Worm (Caenorhabditis elegans) whole organism, L1 larva: Measurements from ENCODE around the gene cfim-2.

Source experiments
- C16A3.4 ChIP-seq: fragments of 150-350 bp; optimal IDR thresholded peaks from 2 replicates; lab custom pipeline; 2014; ENCODE audit warnings: missing biosample characterization, missing genetic modification characterization
- F16B12.6 ChIP-seq: fragments of 150-350 bp; optimal IDR thresholded peaks from 2 replicates; lab custom pipeline; 2014; ENCODE audit warnings: missing biosample characterization, missing genetic modification characterization
- Y116A8C.19 ChIP-seq: sonication (generic microtip); optimal IDR thresholded peaks from 2 replicates; lab custom pipeline; 2016; ENCODE audit warnings: missing compliant biosample characterization, missing genetic modification characterization, borderline replicate concordance
- aha-1 ChIP-seq: fragments of 150-350 bp; optimal IDR thresholded peaks from 2 replicates; lab custom pipeline; 2014; ENCODE audit warnings: missing biosample characterization, missing genetic modification characterization
- ceh-88 ChIP-seq: fragments of 200-800 bp; sonication (Bioruptor generic); IDR thresholded peaks from 2 replicates; pipeline ENCODE4 v1.3.6; 2022; ENCODE audit warnings: missing genetic modification characterization, missing compliant biosample characterization
- ceh-90 ChIP-seq: sonication (generic microtip); optimal IDR thresholded peaks from 2 replicates; lab custom pipeline; 2016; ENCODE audit warnings: missing genetic modification characterization, missing compliant biosample characterization
- ces-1 ChIP-seq: fragments of 150-350 bp; optimal IDR thresholded peaks from 2 replicates; lab custom pipeline; 2014; ENCODE audit warnings: missing biosample characterization, missing genetic modification reagents, missing genetic modification characterization
- efl-1 ChIP-seq, 4 experiments: fragments of 150-350 bp; optimal IDR thresholded peaks in 3 of 4; peaks in 1 of 4; 1 replicate in 1 of 4; 2 replicates in 3 of 4; lab custom pipeline; 2014; ENCODE audit warnings: missing biosample characterization in 2 of 4, missing genetic modification characterization in 2 of 4, missing genetic modification reagents in 2 of 4
- egl-13 ChIP-seq: sonication (generic microtip); optimal IDR thresholded peaks from 2 replicates; lab custom pipeline; 2016; ENCODE audit warnings: missing genotype, missing genetic modification reagents, missing genetic modification characterization, missing compliant biosample characterization
- egl-27 ChIP-seq, 2 experiments: fragments of 150-350 bp in 1 of 2; sonication (generic microtip); optimal IDR thresholded peaks; 3 replicates each; lab custom pipeline; 2017 to 2018; ENCODE audit warnings: missing biosample characterization in 2 of 2, missing genetic modification characterization in 2 of 2, missing genetic modification reagents in 2 of 2
- elt-2 ChIP-seq: sonication (generic microtip); optimal IDR thresholded peaks from 2 replicates; lab custom pipeline; 2016; ENCODE audit warnings: missing genetic modification characterization, mild to moderate bottlenecking, inconsistent platforms, missing compliant biosample characterization, missing genetic modification reagents
- fkh-4 ChIP-seq: sonication (generic microtip); optimal IDR thresholded peaks from 2 replicates; lab custom pipeline; 2016; ENCODE audit warnings: missing compliant biosample characterization, missing genetic modification characterization, borderline replicate concordance
- fkh-8 ChIP-seq: sonication (generic microtip); optimal IDR thresholded peaks from 2 replicates; lab custom pipeline; 2016; ENCODE audit warnings: mild to moderate bottlenecking, missing genetic modification characterization, missing compliant biosample characterization
- fos-1 ChIP-seq: fragments of 150-350 bp; optimal IDR thresholded peaks from 2 replicates; lab custom pipeline; 2014; ENCODE audit warnings: missing biosample characterization, missing genetic modification characterization
- grh-1 ChIP-seq: fragments of 200-800 bp; sonication (Bioruptor generic); IDR thresholded peaks from 2 replicates; pipeline ENCODE4 v1.3.6; 2022; ENCODE audit warnings: missing genetic modification reagents, missing genetic modification characterization, missing compliant biosample characterization
- hlh-17 ChIP-seq: fragments of 200-800 bp; sonication (Bioruptor generic); optimal IDR thresholded peaks from 2 replicates; lab custom pipeline; 2018; ENCODE audit warnings: missing genetic modification characterization, mild to moderate bottlenecking, missing compliant biosample characterization, moderate library complexity, borderline replicate concordance
- hlh-4 ChIP-seq: sonication (generic microtip); optimal IDR thresholded peaks from 2 replicates; lab custom pipeline; 2016; ENCODE audit warnings: mild to moderate bottlenecking, missing genetic modification characterization, missing compliant biosample characterization
- irx-1 ChIP-seq: sonication (generic microtip); optimal IDR thresholded peaks from 2 replicates; lab custom pipeline; 2016; ENCODE audit warnings: missing genetic modification characterization, missing compliant biosample characterization
- isw-1 ChIP-seq: fragments of 200-800 bp; sonication (Bioruptor generic); IDR thresholded peaks from 2 replicates; pipeline ENCODE4 v1.3.6; 2022; ENCODE audit warnings: missing genetic modification characterization, missing compliant biosample characterization
- jun-1 ChIP-seq: fragments of 150-350 bp; optimal IDR thresholded peaks from 2 replicates; lab custom pipeline; 2014; ENCODE audit warnings: missing biosample characterization, missing genetic modification reagents, missing genetic modification characterization
- lin-14 ChIP-seq: fragments of 200-800 bp; sonication (Bioruptor generic); optimal IDR thresholded peaks from 2 replicates; lab custom pipeline; 2018; ENCODE audit warnings: mild to moderate bottlenecking, missing genetic modification characterization, moderate library complexity, missing compliant biosample characterization
- lin-15B ChIP-seq: fragments of 150-350 bp; sonication (generic microtip); optimal IDR thresholded peaks from 3 replicates; lab custom pipeline; 2014; ENCODE audit warnings: missing biosample characterization, missing genetic modification characterization
- lin-35 ChIP-seq, 2 experiments: fragments of 150-350 bp; optimal IDR thresholded peaks; 2 replicates each; lab custom pipeline; 2014; ENCODE audit warnings: missing biosample characterization in 2 of 2, missing genetic modification characterization in 2 of 2, missing genetic modification reagents in 2 of 2
- lsy-2 ChIP-seq, 2 experiments: fragments of 150-350 bp; optimal IDR thresholded peaks; 2 replicates each; lab custom pipeline; 2014; ENCODE audit warnings: missing biosample characterization in 2 of 2, missing genetic modification characterization in 2 of 2
- mab-9 ChIP-seq: fragments of 200-800 bp; sonication (Bioruptor generic); IDR thresholded peaks from 2 replicates; pipeline ENCODE4 v1.3.6; 2022; ENCODE audit warnings: missing genetic modification reagents, missing genetic modification characterization, missing compliant biosample characterization
- mdl-1 ChIP-seq, 2 experiments: fragments of 150-350 bp; optimal IDR thresholded peaks; 2 replicates each; lab custom pipeline; 2014 to 2017; ENCODE audit warnings: missing biosample characterization in 2 of 2, missing genetic modification characterization in 2 of 2, inconsistent platforms in 1 of 2
- mef-2 ChIP-seq: fragments of 150-350 bp; optimal IDR thresholded peaks from 2 replicates; lab custom pipeline; 2014; ENCODE audit warnings: missing biosample characterization, missing genetic modification characterization
- mep-1 ChIP-seq: fragments of 150-350 bp; optimal IDR thresholded peaks from 2 replicates; lab custom pipeline; 2014; ENCODE audit warnings: missing biosample characterization, missing genetic modification characterization
- nhr-11 ChIP-seq: fragments of 150-350 bp; optimal IDR thresholded peaks from 2 replicates; lab custom pipeline; 2014; ENCODE audit warnings: missing biosample characterization, missing genetic modification characterization
- nhr-12 ChIP-seq: sonication (generic microtip); optimal IDR thresholded peaks from 2 replicates; lab custom pipeline; 2017; ENCODE audit warnings: missing biosample characterization, missing genetic modification characterization
- nhr-19 ChIP-seq: fragments of 200-800 bp; sonication (Bioruptor generic); conservative IDR thresholded peaks from 2 replicates; pipeline ENCODE4 v1.3.6; 2022; ENCODE audit warnings: missing genetic modification characterization, missing compliant biosample characterization
- nhr-76 ChIP-seq: sonication (generic microtip); optimal IDR thresholded peaks from 2 replicates; lab custom pipeline; 2017; ENCODE audit warnings: missing biosample characterization, missing genetic modification characterization
- nhr-77 ChIP-seq: fragments of 150-350 bp; optimal IDR thresholded peaks from 2 replicates; lab custom pipeline; 2014; ENCODE audit warnings: missing biosample characterization, missing genetic modification characterization
- nhr-84 ChIP-seq: sonication (generic microtip); optimal IDR thresholded peaks from 2 replicates; lab custom pipeline; 2017; ENCODE audit warnings: missing biosample characterization, missing genetic modification characterization
- pag-3 ChIP-seq: sonication (generic microtip); optimal IDR thresholded peaks from 2 replicates; lab custom pipeline; 2017; ENCODE audit warnings: missing genetic modification characterization, mild to moderate bottlenecking, missing compliant biosample characterization, antibody characterized with exemption, borderline replicate concordance; ENCODE audit not compliant: insufficient read depth
- pqm-1 ChIP-seq: sonication (generic microtip); optimal IDR thresholded peaks from 3 replicates; lab custom pipeline; 2017; ENCODE audit warnings: missing biosample characterization, missing genetic modification characterization
- rnt-1 ChIP-seq: sonication (generic microtip); optimal IDR thresholded peaks from 2 replicates; lab custom pipeline; 2016; ENCODE audit warnings: mild to moderate bottlenecking, missing genetic modification characterization, moderate library complexity, missing compliant biosample characterization
- skn-1 ChIP-seq: fragments of 150-350 bp; optimal IDR thresholded peaks from 2 replicates; lab custom pipeline; 2014; ENCODE audit warnings: missing biosample characterization, missing genetic modification characterization
- sox-4 ChIP-seq: sonication (generic microtip); optimal IDR thresholded peaks from 2 replicates; lab custom pipeline; 2016; ENCODE audit warnings: missing genetic modification characterization, missing compliant biosample characterization
- sptf-1 ChIP-seq: fragments of 150-350 bp; optimal IDR thresholded peaks from 2 replicates; lab custom pipeline; 2014; ENCODE audit warnings: missing biosample characterization, missing genetic modification characterization
- sup-37 ChIP-seq: fragments of 200-800 bp; sonication (Bioruptor generic); optimal IDR thresholded peaks from 2 replicates; lab custom pipeline; 2018; ENCODE audit warnings: mild to moderate bottlenecking, missing genetic modification characterization, missing compliant biosample characterization
- swsn-7 ChIP-seq: sonication (generic microtip); optimal IDR thresholded peaks from 2 replicates; lab custom pipeline; 2016; ENCODE audit warnings: missing genetic modification characterization, missing compliant biosample characterization
- tlp-1 ChIP-seq: fragments of 150-350 bp; optimal IDR thresholded peaks from 2 replicates; lab custom pipeline; 2014; ENCODE audit warnings: missing biosample characterization, missing genetic modification characterization
- unc-130 ChIP-seq: fragments of 150-350 bp; optimal IDR thresholded peaks from 2 replicates; lab custom pipeline; 2017; ENCODE audit warnings: missing biosample characterization, missing genetic modification characterization, inconsistent platforms
- unc-86 ChIP-seq: sonication (generic microtip); optimal IDR thresholded peaks from 2 replicates; lab custom pipeline; 2016; ENCODE audit warnings: missing genetic modification characterization, missing compliant biosample characterization
- unc-98 ChIP-seq: fragments of 200-800 bp; sonication (Bioruptor generic); IDR thresholded peaks from 2 replicates; pipeline ENCODE4 v1.3.6; 2022; ENCODE audit warnings: missing genetic modification characterization, missing compliant biosample characterization
- zip-4 ChIP-seq: fragments of 200-800 bp; sonication (Bioruptor generic); optimal IDR thresholded peaks from 2 replicates; lab custom pipeline; 2018; ENCODE audit warnings: mild to moderate bottlenecking, missing genetic modification characterization, moderate library complexity, missing compliant biosample characterization

cfim-2 gene

DNA sequence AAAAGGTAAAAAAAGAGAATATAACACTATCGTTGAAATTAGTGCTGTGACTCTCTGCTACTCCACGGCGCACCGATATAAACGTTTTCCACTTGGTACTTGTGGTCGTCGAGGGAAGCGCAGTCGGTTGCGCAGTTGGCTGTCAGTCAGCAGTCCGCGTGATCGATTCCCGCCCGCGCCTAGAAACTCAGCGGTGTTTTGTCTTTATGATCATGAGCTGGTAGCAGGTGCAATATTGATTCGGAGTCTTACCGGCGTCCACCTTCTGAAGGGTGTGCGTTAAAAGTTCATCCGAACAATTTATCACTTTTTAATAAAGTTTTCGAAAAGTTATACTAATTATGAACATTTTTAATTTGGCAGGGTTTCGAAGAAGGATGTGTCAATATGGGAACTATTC lies 969 bp downstream of the cfim-2 start (continued):
- TF ChIP-seq fkh-8 (tag; lab: Kevin White, UChicago) (peak; percentile 65), sup-37 (GFP tag; lab: Kevin White, UChicago) (peak; percentile 49), mef-2 (no peak), lsy-2 (tag; optimal IDR thresholded peaks at IDR 0.05; lab: Kevin White, UChicago) (peak; percentile 58 to 72), fkh-4 (tag; lab: Kevin White, UChicago) (no peak), mab-9 (GFP tag; lab: Robert Waterston, UW) (no peak), egl-13 (no peak), unc-98 (GFP tag; lab: Robert Waterston, UW) (peak; percentile 48; the same call in 1 of the 2 replicates), fos-1 (tag; lab: Kevin White, UChicago) (peak; percentile 64), hlh-17 (GFP tag; lab: Kevin White, UChicago) (no peak), nhr-19 (GFP tag; lab: Robert Waterston, UW) (peak; percentile 74), swsn-7 (tag; lab: Kevin White, UChicago) (peak; percentile 77), nhr-11 (no peak), Y116A8C.19 (no peak), irx-1 (peak; percentile 56), nhr-77 (tag; lab: Kevin White, UChicago) (peak; percentile 55), nhr-12 (tag; lab: Kevin White, UChicago) (no peak), egl-27 (tag; optimal IDR thresholded peaks at IDR 0.05; lab: Kevin White, UChicago) (peak in 1 of 2 experiments; percentile 14), tlp-1 (no peak), grh-1 (GFP tag; lab: Robert Waterston, UW) (peak; percentile 44), sox-4 (no peak), lin-14 (GFP tag; lab: Kevin White, UChicago) (peak; percentile 72), ceh-88 (GFP tag; lab: Robert Waterston, UW) (no peak), pag-3 (tag; lab: Kevin White, UChicago) (no peak), unc-130 (peak; percentile 75), ces-1 (GFP tag; lab: Kevin White, UChicago) (no peak), nhr-76 (peak; percentile 77), ceh-90 (tag; lab: Kevin White, UChicago) (no peak), hlh-4 (tag; lab: Kevin White, UChicago) (no peak), lin-15B (tag; lab: Kevin White, UChicago) (no peak), rnt-1 (tag; lab: Kevin White, UChicago) (peak; percentile 84)
- TF ChIP-seq, all 84 proteins: peak for 50

DNA sequence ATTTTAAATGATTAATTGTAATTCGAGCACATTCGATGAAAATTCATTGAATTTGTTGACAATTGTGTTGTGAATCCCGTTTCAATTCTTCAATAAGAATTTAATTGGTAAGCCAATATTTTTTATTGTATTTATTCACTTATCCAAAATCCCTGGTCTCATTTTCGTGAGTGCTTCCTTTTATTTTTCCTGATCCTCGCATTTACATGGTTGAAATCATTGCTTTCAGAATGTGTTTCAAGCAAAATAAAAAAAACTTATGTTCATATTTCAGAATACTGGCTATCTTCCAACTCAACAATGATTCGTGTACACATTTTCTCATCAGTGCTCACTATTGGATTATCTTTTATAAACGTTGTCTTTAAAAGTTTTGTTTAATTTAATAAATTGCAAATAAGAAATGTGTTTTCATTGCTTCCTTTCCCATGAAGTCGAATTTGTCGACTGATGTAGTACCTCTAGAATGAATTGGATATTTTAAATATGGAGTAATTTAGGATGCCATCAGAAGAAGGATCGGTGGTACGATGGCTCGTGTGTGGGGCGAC lies 3.9 kb downstream of the cfim-2 start, which contains the start of the genes D1046.18 and slc-25A26:
Gene D1046.18, plus strand, starts transcription at position 301 of the 551 bp plus-strand sequence.
Gene slc-25A26, plus strand, starts transcription at position 501 of the 551 bp plus-strand sequence.
- TF ChIP-seq lin-14 (GFP tag; lab: Kevin White, UChicago) (no peak), F16B12.6 (no peak), sptf-1 (no peak), mdl-1 (tag; optimal IDR thresholded peaks at IDR 0.05; lab: Kevin White, UChicago) (no peak), lin-35 (GFP tag; optimal IDR thresholded peaks at IDR 0.05; lab: Kevin White, UChicago) (no peak), nhr-19 (GFP tag; lab: Robert Waterston, UW) (no peak), aha-1 (no peak), efl-1 (optimal IDR thresholded peaks at IDR 0.05; lab: Kevin White, UChicago) (no peak), efl-1 (GFP tag; optimal IDR thresholded peaks at IDR 0.05 in 1 of 2; lab: Kevin White, UChicago) (no peak), mef-2 (no peak), skn-1 (tag; lab: Kevin White, UChicago) (no peak), grh-1 (GFP tag; lab: Robert Waterston, UW) (no peak), pqm-1 (tag; lab: Kevin White, UChicago) (no peak), jun-1 (no peak), C16A3.4 (tag; lab: Kevin White, UChicago) (no peak), elt-2 (tag; lab: Kevin White, UChicago) (no peak), nhr-84 (tag; lab: Kevin White, UChicago) (no peak), isw-1 (GFP tag; lab: Robert Waterston, UW) (no peak), zip-4 (GFP tag; lab: Kevin White, UChicago) (no peak), unc-86 (tag; lab: Kevin White, UChicago) (no peak), mep-1 (tag; lab: Kevin White, UChicago) (no peak)
